Fruit fly (Drosophila melanogaster): ENCODE results near the gene CG43219.

The CG43219 gene

dm6 chr3L:21236959-21237551 lies 16.9 kb downstream of the CG43219 start (continued):
- no peak for TF ChIP-seq insv (GFP tag; optimal IDR thresholded peaks at IDR 0.05)
- TF ChIP-seq psq (GFP tag; optimal IDR thresholded peaks at IDR 0.05), result no peak
- no peak for TF ChIP-seq pnt (GFP tag; optimal IDR thresholded peaks at IDR 0.05)
- TF ChIP-seq Hand (GFP tag; optimal IDR thresholded peaks at IDR 0.05), result no peak
- peak in 1 of 2 experiments; percentile 86 for TF ChIP-seq bsh (GFP tag; optimal IDR thresholded peaks at IDR 0.05)
- TF ChIP-seq Drgx (GFP tag; IDR thresholded peaks at IDR 0.05), result peak; percentile 78
- TF ChIP-seq Ets65A (GFP tag), result peak; percentile 14
- TF ChIP-seq CG4820 (GFP tag; optimal IDR thresholded peaks at IDR 0.05), result no peak
- TF ChIP-seq ewg (GFP tag; optimal IDR thresholded peaks at IDR 0.05), result no peak
- TF ChIP-seq Rfx (GFP tag; IDR thresholded peaks at IDR 0.05), result no peak
- no peak for TF ChIP-seq zen (tag; optimal IDR thresholded peaks at IDR 0.05)

- 0 out of 2 replicates have a peak, but pooled peaks have one; percentile 9 for TF ChIP-seq Drgx (GFP tag; IDR thresholded peaks at IDR 0.05)
- TF ChIP-seq CG31441 (GFP tag; IDR thresholded peaks at IDR 0.05), result no peak
- TF ChIP-seq Ets65A (GFP tag), result peak; percentile 59
These were observed 18.2 kb downstream of the CG43219 start for dm6 chr3L:21238377-21238776.

- TF ChIP-seq CoRest (tag; optimal IDR thresholded peaks at IDR 0.05) (no peak), trem (tag; optimal IDR thresholded peaks at IDR 0.05) (no peak), tin (GFP tag; optimal IDR thresholded peaks at IDR 0.05) (no peak), stwl (tag; optimal IDR thresholded peaks at IDR 0.05) (no peak), Ssrp (tag; optimal IDR thresholded peaks at IDR 0.05) (no peak), Doc2 (GFP tag; IDR thresholded peaks at IDR 0.05) (no peak), CG31365 (tag; optimal IDR thresholded peaks at IDR 0.05) (no peak), h (optimal IDR thresholded peaks at IDR 0.05) (no peak), CG4404 (GFP tag; IDR thresholded peaks at IDR 0.05) (no peak), CG15479 (GFP tag; optimal IDR thresholded peaks at IDR 0.05) (no peak), sim (GFP tag; IDR thresholded peaks at IDR 0.05) (no peak), NFAT (GFP tag; IDR thresholded peaks at IDR 0.05) (no peak), CG12769 (tag; optimal IDR thresholded peaks at IDR 0.05) (peak; percentile 60), bbx (GFP tag; IDR thresholded peaks at IDR 0.05; ENCODE audit: partially characterized antibody) (peak; percentile 55; the same call in 1 of the 2 replicates), hbn (GFP tag; IDR thresholded peaks at IDR 0.05; ENCODE audit: partially characterized antibody) (peak; percentile 27; the same call in 1 of the 2 replicates), Atf3 (GFP tag; optimal IDR thresholded peaks at IDR 0.05) (no peak), Trl (optimal IDR thresholded peaks at IDR 0.05) (peak; percentile 81 to 86), Trl (GFP tag; optimal IDR thresholded peaks at IDR 0.05) (no peak), CG2678 (tag; optimal IDR thresholded peaks at IDR 0.05) (no peak), peb (GFP tag; IDR thresholded peaks at IDR 0.05) (no peak), Dp (GFP tag; optimal IDR thresholded peaks at IDR 0.05) (no peak), zf30C (GFP tag; optimal IDR thresholded peaks at IDR 0.05) (no peak), CG7271 (tag; optimal IDR thresholded peaks at IDR 0.05) (no peak), CG9609 (GFP tag; optimal IDR thresholded peaks at IDR 0.05) (no peak), gro (GFP tag; optimal IDR thresholded peaks at IDR 0.05) (no peak), CG3163 (GFP tag; optimal IDR thresholded peaks at IDR 0.05) (peak; percentile 68), sisA (GFP tag; IDR thresholded peaks at IDR 0.05) (no peak), jigr1 (GFP tag; IDR thresholded peaks at IDR 0.05) (no peak), Six4 (GFP tag; optimal IDR thresholded peaks at IDR 0.05) (no peak), slbo (GFP tag; IDR thresholded peaks at IDR 0.05) (no peak), onecut (GFP tag; IDR thresholded peaks at IDR 0.05) (no peak), Sry-δ (GFP tag; optimal IDR thresholded peaks at IDR 0.05) (no peak), Dad (GFP tag; optimal IDR thresholded peaks at IDR 0.05) (no peak), Elba2 (GFP tag; optimal IDR thresholded peaks at IDR 0.05) (no peak), CG8944 (GFP tag; optimal IDR thresholded peaks at IDR 0.05) (no peak), mld (GFP tag; IDR thresholded peaks at IDR 0.05; ENCODE audit: partially characterized antibody) (no peak), CG6683 (GFP tag; optimal IDR thresholded peaks at IDR 0.05) (no peak)
These were observed 19.9 kb downstream of the CG43219 start for dm6 chr3L:21239999-21240509.

All from whole organism, embryonic.